Worm (Caenorhabditis elegans) whole organism, L3 larva: ENCODE results near the gene col-97.
A peak's percentile ranks its signal among the peaks of the same experiment; 100 is the strongest.

Experiments used
- ZK546.5 ChIP-seq: sonication (generic microtip); optimal IDR thresholded peaks from 2 replicates; lab custom pipeline; 2017; ENCODE audit warnings: missing biosample characterization, missing genetic modification characterization
- aly-2 ChIP-seq: fragments of 150-350 bp; optimal IDR thresholded peaks from 2 replicates; lab custom pipeline; 2014; ENCODE audit warnings: missing biosample characterization, missing genetic modification characterization
- ama-1 ChIP-seq: fragments of 150-350 bp; optimal IDR thresholded peaks from 2 replicates; lab custom pipeline; 2018
- ceh-16 ChIP-seq: sonication (generic microtip); optimal IDR thresholded peaks from 2 replicates; lab custom pipeline; 2017; ENCODE audit warnings: missing biosample characterization, missing genetic modification characterization
- ceh-28 ChIP-seq: fragments of 150-350 bp; optimal IDR thresholded peaks from 2 replicates; lab custom pipeline; 2014; ENCODE audit warnings: missing biosample characterization, missing genetic modification reagents, missing genetic modification characterization
- ceh-82 ChIP-seq: fragments of 150-350 bp; optimal IDR thresholded peaks from 2 replicates; lab custom pipeline; 2014; ENCODE audit warnings: missing biosample characterization, missing genetic modification characterization
- ceh-9 ChIP-seq: sonication (generic microtip); optimal IDR thresholded peaks from 2 replicates; lab custom pipeline; 2018; ENCODE audit warnings: missing biosample characterization, missing genetic modification characterization
- egl-27 ChIP-seq: sonication (generic microtip); optimal IDR thresholded peaks from 4 replicates; lab custom pipeline; 2017; ENCODE audit warnings: missing biosample characterization, missing genetic modification reagents, missing genetic modification characterization
- egl-5 ChIP-seq: fragments of 150-350 bp; optimal IDR thresholded peaks from 2 replicates; lab custom pipeline; 2017; ENCODE audit warnings: missing biosample characterization, missing genetic modification reagents, missing genetic modification characterization, inconsistent platforms
- elt-2 ChIP-seq: sonication (generic microtip); optimal IDR thresholded peaks from 2 replicates; lab custom pipeline; 2016; ENCODE audit warnings: missing genetic modification reagents, mild to moderate bottlenecking, missing genetic modification characterization, missing compliant biosample characterization
- elt-3 ChIP-seq, 3 experiments: fragments of 150-350 bp in 1 of 3; sonication (generic microtip) in 2 of 3; optimal IDR thresholded peaks; 2 replicates in 2 of 3; 4 replicates in 1 of 3; lab custom pipeline; 2014 to 2017; ENCODE audit warnings: missing biosample characterization in 3 of 3, missing genetic modification characterization in 3 of 3
- eor-1 ChIP-seq, 2 experiments: fragments of 150-350 bp; optimal IDR thresholded peaks; 2 replicates each; lab custom pipeline; 2014 to 2018; ENCODE audit warnings: missing biosample characterization in 2 of 2, missing genetic modification characterization in 2 of 2
- fkh-10 ChIP-seq: sonication (generic microtip); optimal IDR thresholded peaks from 2 replicates; lab custom pipeline; 2017; ENCODE audit warnings: missing biosample characterization, missing genetic modification reagents, missing genetic modification characterization
- fkh-2 ChIP-seq: fragments of 150-350 bp; optimal IDR thresholded peaks from 2 replicates; lab custom pipeline; 2014; ENCODE audit warnings: missing biosample characterization, missing genetic modification reagents, missing genetic modification characterization
- fos-1 ChIP-seq: fragments of 150-350 bp; optimal IDR thresholded peaks from 2 replicates; lab custom pipeline; 2014; ENCODE audit warnings: missing biosample characterization, missing genetic modification characterization
- hmg-11 ChIP-seq: sonication (generic microtip); optimal IDR thresholded peaks from 2 replicates; lab custom pipeline; 2016; ENCODE audit warnings: missing genetic modification characterization, missing compliant biosample characterization
- jun-1 ChIP-seq: fragments of 150-350 bp; optimal IDR thresholded peaks from 2 replicates; lab custom pipeline; 2014; ENCODE audit warnings: missing biosample characterization, missing genetic modification reagents, missing genetic modification characterization
- lin-15B ChIP-seq: fragments of 150-350 bp; optimal IDR thresholded peaks from 2 replicates; lab custom pipeline; 2014; ENCODE audit warnings: missing biosample characterization, missing genetic modification characterization
- lin-39 ChIP-seq: fragments of 150-350 bp; optimal IDR thresholded peaks from 2 replicates; lab custom pipeline; 2018; ENCODE audit warnings: missing biosample characterization, missing genetic modification reagents, missing genetic modification characterization
- lsy-12 ChIP-seq: sonication (generic microtip); optimal IDR thresholded peaks from 2 replicates; lab custom pipeline; 2016; ENCODE audit warnings: mild to moderate bottlenecking, missing genetic modification characterization, missing compliant biosample characterization
- mdl-1 ChIP-seq: fragments of 150-350 bp; optimal IDR thresholded peaks from 2 replicates; lab custom pipeline; 2014; ENCODE audit warnings: missing biosample characterization, missing genetic modification characterization
- mml-1 ChIP-seq: fragments of 150-350 bp; sonication (generic microtip); optimal IDR thresholded peaks from 3 replicates; lab custom pipeline; 2014; ENCODE audit warnings: missing biosample characterization, missing genetic modification characterization
- nfya-1 ChIP-seq: sonication (generic microtip); optimal IDR thresholded peaks from 2 replicates; lab custom pipeline; 2017; ENCODE audit warnings: missing genetic modification characterization, mild to moderate bottlenecking, missing compliant biosample characterization, antibody characterized with exemption, moderate library complexity; ENCODE audit not compliant: insufficient read depth
- nhr-23 ChIP-seq: fragments of 150-350 bp; optimal IDR thresholded peaks from 2 replicates; lab custom pipeline; 2014; ENCODE audit warnings: missing biosample characterization, missing genetic modification reagents, missing genetic modification characterization
- nhr-237 ChIP-seq: fragments of 150-350 bp; optimal IDR thresholded peaks from 2 replicates; lab custom pipeline; 2014; ENCODE audit warnings: missing biosample characterization, missing genetic modification characterization
- nhr-28 ChIP-seq: fragments of 150-350 bp; optimal IDR thresholded peaks from 2 replicates; lab custom pipeline; 2014; ENCODE audit warnings: missing biosample characterization, missing genetic modification characterization
- nhr-67 ChIP-seq: fragments of 150-350 bp; optimal IDR thresholded peaks from 2 replicates; lab custom pipeline; 2014; ENCODE audit warnings: missing biosample characterization, missing genetic modification characterization
- nhr-76 ChIP-seq: fragments of 150-350 bp; sonication (generic microtip); optimal IDR thresholded peaks from 5 replicates; lab custom pipeline; 2014; ENCODE audit warnings: missing biosample characterization, missing genetic modification characterization
- nhr-77 ChIP-seq: fragments of 150-350 bp; optimal IDR thresholded peaks from 2 replicates; lab custom pipeline; 2014; ENCODE audit warnings: missing biosample characterization, missing genetic modification characterization
- pha-4 ChIP-seq: fragments of 150-350 bp; optimal IDR thresholded peaks from 2 replicates; lab custom pipeline; 2014; ENCODE audit warnings: missing biosample characterization, missing genetic modification reagents, missing genetic modification characterization
- pqm-1 ChIP-seq: fragments of 150-350 bp; optimal IDR thresholded peaks from 2 replicates; lab custom pipeline; 2017; ENCODE audit warnings: missing biosample characterization, missing genetic modification characterization, inconsistent platforms
- sea-2 ChIP-seq: fragments of 150-350 bp; sonication (generic microtip); optimal IDR thresholded peaks from 4 replicates; lab custom pipeline; 2014; ENCODE audit warnings: missing biosample characterization, missing genetic modification reagents, missing genetic modification characterization
- skn-1 ChIP-seq: fragments of 150-350 bp; optimal IDR thresholded peaks from 2 replicates; lab custom pipeline; 2014; ENCODE audit warnings: missing biosample characterization, missing genetic modification characterization
- snpc-4 ChIP-seq: fragments of 150-350 bp; optimal IDR thresholded peaks from 2 replicates; lab custom pipeline; 2014; ENCODE audit warnings: missing biosample characterization, missing genetic modification characterization
- tbx-2 ChIP-seq: sonication (generic microtip); optimal IDR thresholded peaks from 2 replicates; lab custom pipeline; 2016; ENCODE audit warnings: mild to moderate bottlenecking, missing genetic modification characterization, missing compliant biosample characterization
- unc-39 ChIP-seq: sonication (generic microtip); optimal IDR thresholded peaks from 4 replicates; lab custom pipeline; 2017; ENCODE audit warnings: missing biosample characterization, missing genetic modification characterization
- unc-62 ChIP-seq: fragments of 150-350 bp; sonication (generic microtip); optimal IDR thresholded peaks from 4 replicates; lab custom pipeline; 2014; ENCODE audit warnings: missing biosample characterization, missing genetic modification reagents, missing genetic modification characterization
- zag-1 ChIP-seq: fragments of 150-350 bp; optimal IDR thresholded peaks from 2 replicates; lab custom pipeline; 2014; ENCODE audit warnings: missing biosample characterization, missing genetic modification characterization
- ztf-11 ChIP-seq: fragments of 150-350 bp; optimal IDR thresholded peaks from 2 replicates; lab custom pipeline; 2014; ENCODE audit warnings: missing biosample characterization, missing genetic modification characterization
- ztf-4 ChIP-seq: fragments of 150-350 bp; optimal IDR thresholded peaks from 2 replicates; lab custom pipeline; 2014; ENCODE audit warnings: missing biosample characterization, missing genetic modification characterization

Gene col-97

ce11 chrIII:12967437-12968043, 26.0 kb downstream of the col-97 start:
- TF ChIP-seq nhr-23 (tag; lab: Kevin White, UChicago) (no peak), elt-2 (peak; percentile 82), elt-3 (tag; optimal IDR thresholded peaks at IDR 0.05; lab: Kevin White, UChicago) (no peak), pha-4 (tag; lab: Kevin White, UChicago) (peak; percentile 28), pqm-1 (peak; percentile 43)

DNA sequence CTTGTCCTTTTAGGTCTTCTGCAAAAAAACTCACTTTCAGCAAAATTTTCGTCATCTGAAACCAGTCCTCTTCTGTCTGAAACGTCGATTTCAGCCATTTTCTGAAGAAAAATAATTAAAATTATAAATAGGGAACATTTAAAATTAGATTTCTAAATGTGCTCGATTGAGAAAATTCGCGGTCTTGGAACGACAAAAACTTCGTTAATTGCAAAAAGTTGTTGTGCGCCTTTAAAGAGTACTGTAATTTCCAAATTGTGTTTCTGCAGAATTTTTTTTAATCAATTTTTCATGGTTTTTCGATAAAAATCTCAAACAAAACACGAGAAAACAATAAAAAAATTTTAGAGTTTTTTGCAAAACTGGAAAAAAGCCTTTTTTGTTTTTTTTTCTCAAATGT, 26.6 kb downstream of the col-97 start, which contains the start of gene ttm-1:
ttm-1 (minus strand) TSS at position 101 of the 400 bp plus-strand sequence.
- TF ChIP-seq ceh-9 (tag; lab: Kevin White, UChicago) = no peak
- no peak for TF ChIP-seq tbx-2 (tag; lab: Kevin White, UChicago)
- no peak for TF ChIP-seq sea-2 (GFP tag; lab: Kevin White, UChicago)
- no peak for TF ChIP-seq snpc-4
- TF ChIP-seq aly-2 (tag; lab: Kevin White, UChicago) = no peak
- no peak for TF ChIP-seq jun-1 (tag; lab: Kevin White, UChicago)
- no peak for TF ChIP-seq nhr-76 (tag; lab: Kevin White, UChicago)
- TF ChIP-seq fos-1 (tag; lab: Kevin White, UChicago) = no peak
- no peak for TF ChIP-seq egl-27 (tag; lab: Kevin White, UChicago)
- no peak for TF ChIP-seq zag-1 (tag; lab: Kevin White, UChicago)
- no peak for TF ChIP-seq eor-1 (tag; optimal IDR thresholded peaks at IDR 0.05; lab: Kevin White, UChicago)
- TF ChIP-seq nhr-28 (tag; lab: Kevin White, UChicago) = no peak
- no peak for TF ChIP-seq hmg-11
- TF ChIP-seq ama-1 (lab: Kevin White, UChicago) = no peak
- no peak for TF ChIP-seq ZK546.5
- no peak for TF ChIP-seq ceh-82 (tag; lab: Kevin White, UChicago)
- TF ChIP-seq fkh-10 (GFP tag; lab: Kevin White, UChicago) = no peak

- no peak for TF ChIP-seq ztf-4 (tag; lab: Kevin White, UChicago)
- TF ChIP-seq jun-1 (tag; lab: Kevin White, UChicago) = peak; percentile 18
- peak; percentile 81 for TF ChIP-seq elt-2
- no peak for TF ChIP-seq ceh-16 (tag; lab: Kevin White, UChicago)
- TF ChIP-seq nhr-67 (tag; lab: Kevin White, UChicago) = no peak
- no peak for TF ChIP-seq egl-5 (tag; lab: Kevin White, UChicago)
- TF ChIP-seq hmg-11 = no peak
- no peak for TF ChIP-seq tbx-2 (tag; lab: Kevin White, UChicago)
- no peak for TF ChIP-seq ztf-11 (tag; lab: Kevin White, UChicago)
- TF ChIP-seq egl-27 (tag; lab: Kevin White, UChicago) = no peak
- no peak for TF ChIP-seq nhr-76 (tag; lab: Kevin White, UChicago)
- no peak for TF ChIP-seq lin-15B (tag; lab: Kevin White, UChicago)
- no peak for TF ChIP-seq elt-3 (tag; optimal IDR thresholded peaks at IDR 0.05; lab: Kevin White, UChicago)
- no peak for TF ChIP-seq nhr-23 (tag; lab: Kevin White, UChicago)
- TF ChIP-seq lsy-12 (tag; lab: Kevin White, UChicago) = no peak
- no peak for TF ChIP-seq nhr-77
- no peak for TF ChIP-seq lin-39 (tag; lab: Kevin White, UChicago)
- TF ChIP-seq ceh-28 (tag; lab: Kevin White, UChicago) = no peak
- no peak for TF ChIP-seq mml-1 (tag; lab: Kevin White, UChicago)
- no peak for TF ChIP-seq unc-62
- TF ChIP-seq nfya-1 = no peak
- no peak for TF ChIP-seq ceh-9 (tag; lab: Kevin White, UChicago)
- peak; percentile 52 for TF ChIP-seq pha-4 (tag; lab: Kevin White, UChicago)
- TF ChIP-seq pqm-1 = peak; percentile 60
- no peak for TF ChIP-seq fkh-2 (tag; lab: Kevin White, UChicago)
- TF ChIP-seq mdl-1 = no peak
- no peak for TF ChIP-seq snpc-4
- TF ChIP-seq fos-1 (tag; lab: Kevin White, UChicago) = no peak
- no peak for TF ChIP-seq nhr-237
- no peak for TF ChIP-seq unc-39 (tag; lab: Kevin White, UChicago)
- TF ChIP-seq skn-1 (tag; lab: Kevin White, UChicago) = no peak
- no peak for TF ChIP-seq nhr-28 (tag; lab: Kevin White, UChicago)
- no peak for TF ChIP-seq ama-1 (lab: Kevin White, UChicago)
- TF ChIP-seq, all 47 proteins: peak for 4
These were observed 32.8 kb downstream of the col-97 start for ce11 chrIII:12960705-12961104.
